Worm (Caenorhabditis elegans): ENCODE data around the gene Y62H9A.10.

DNA sequence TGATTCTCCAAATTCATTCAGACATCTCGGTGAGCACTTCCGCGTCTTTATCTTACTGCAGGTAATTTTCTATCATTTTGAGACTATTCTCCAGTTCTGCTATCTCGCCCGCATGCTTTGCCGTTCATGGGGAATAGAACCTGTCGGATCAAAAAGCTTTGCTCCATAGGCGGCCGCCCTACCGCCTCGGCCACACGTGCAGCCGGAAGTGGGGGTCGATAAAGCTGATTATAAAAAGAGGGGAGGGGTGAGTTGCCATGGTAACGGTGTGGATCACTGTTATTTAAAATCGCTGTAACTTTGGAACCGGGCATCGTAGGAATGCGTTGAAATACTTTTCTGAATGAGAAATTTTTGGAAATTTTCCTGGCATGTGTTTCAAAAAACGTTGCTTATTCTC, 32.2 kb downstream of the Y62H9A.10 start:
- TF ChIP-seq ceh-2 (tag; optimal IDR thresholded peaks at IDR 0.05) (no peak), fkh-10 (GFP tag; optimal IDR thresholded peaks at IDR 0.05) (no peak), gmeb-2 (tag; optimal IDR thresholded peaks at IDR 0.05) (no peak), sdc-2 (tag; optimal IDR thresholded peaks at IDR 0.05) (peak; percentile 12), ama-1 (optimal IDR thresholded peaks at IDR 0.05) (no peak), C08G9.2 (tag; optimal IDR thresholded peaks at IDR 0.05) (no peak), nhr-11 (tag; optimal IDR thresholded peaks at IDR 0.05) (no peak)
